Worm (Caenorhabditis elegans) whole organism, young adult: ENCODE results near the gene cyn-16.
A peak's percentile ranks its signal among the peaks of the same experiment; 100 is the strongest.

Experiments
- B0035.1 ChIP-seq: sonication (generic microtip); optimal IDR thresholded peaks from 2 replicates; lab custom pipeline; 2016; ENCODE audit warnings: missing genetic modification characterization, mild to moderate bottlenecking, missing compliant biosample characterization, missing genotype, missing genetic modification reagents
- F22D6.2 ChIP-seq: sonication (generic microtip); optimal IDR thresholded peaks from 2 replicates; lab custom pipeline; 2016; ENCODE audit warnings: mild to moderate bottlenecking, missing genetic modification characterization, missing compliant biosample characterization
- F23B12.7 ChIP-seq: sonication (generic microtip); optimal IDR thresholded peaks from 2 replicates; lab custom pipeline; 2017; ENCODE audit warnings: missing genetic modification characterization, mild to moderate bottlenecking, missing compliant biosample characterization, antibody characterized with exemption, moderate library complexity; ENCODE audit not compliant: insufficient read depth
- F37B4.10 ChIP-seq: fragments of 200-800 bp; sonication (Bioruptor generic); IDR thresholded peaks from 2 replicates; pipeline ENCODE4 v1.3.6; 2022; ENCODE audit warnings: missing genetic modification characterization, missing compliant biosample characterization
- F49E8.2 ChIP-seq: sonication (generic microtip); optimal IDR thresholded peaks from 3 replicates; lab custom pipeline; 2017; ENCODE audit warnings: missing genetic modification characterization, mild to moderate bottlenecking, missing compliant biosample characterization, antibody characterized with exemption, moderate library complexity; ENCODE audit not compliant: insufficient read depth
- F52B5.7 ChIP-seq: sonication (generic microtip); optimal IDR thresholded peaks from 2 replicates; lab custom pipeline; 2016; ENCODE audit warnings: mild to moderate bottlenecking, missing genetic modification characterization, missing compliant biosample characterization
- T26A5.8 ChIP-seq: sonication (generic microtip); optimal IDR thresholded peaks from 2 replicates; lab custom pipeline; 2016; ENCODE audit warnings: missing genetic modification characterization, missing compliant biosample characterization
- Y53F4B.3 ChIP-seq: fragments of 200-800 bp; sonication (Bioruptor generic); IDR thresholded peaks from 2 replicates; pipeline ENCODE4 v1.3.6; 2022; ENCODE audit warnings: missing genetic modification reagents, missing genetic modification characterization, missing compliant biosample characterization
- Y56A3A.18 ChIP-seq: fragments of 200-800 bp; sonication (Bioruptor generic); IDR thresholded peaks from 2 replicates; pipeline ENCODE4 v1.3.6; 2022; ENCODE audit warnings: missing genetic modification reagents, missing genetic modification characterization, missing compliant biosample characterization
- Y95B8A.8 ChIP-seq: fragments of 200-800 bp; sonication (Bioruptor generic); IDR thresholded peaks from 2 replicates; pipeline ENCODE4 v1.3.6; 2022; ENCODE audit warnings: missing genetic modification reagents, missing genetic modification characterization, missing compliant biosample characterization
- ZK185.1 ChIP-seq: sonication (generic microtip); optimal IDR thresholded peaks from 2 replicates; lab custom pipeline; 2016; ENCODE audit warnings: mild to moderate bottlenecking, missing genetic modification characterization, missing compliant biosample characterization; ENCODE audit not compliant: poor library complexity, severe bottlenecking
- akir-1 ChIP-seq: fragments of 200-800 bp; sonication (Bioruptor generic); optimal IDR thresholded peaks from 2 replicates; lab custom pipeline; 2018; ENCODE audit warnings: mild to moderate bottlenecking, missing genetic modification characterization, moderate library complexity, missing compliant biosample characterization
- athp-1 ChIP-seq: sonication (generic microtip); optimal IDR thresholded peaks from 2 replicates; lab custom pipeline; 2017; ENCODE audit warnings: mild to moderate bottlenecking, missing genetic modification characterization, missing compliant biosample characterization
- attf-6 ChIP-seq: fragments of 200-800 bp; sonication (Bioruptor generic); IDR thresholded peaks from 2 replicates; pipeline ENCODE4 v1.3.6; 2022; ENCODE audit warnings: missing genetic modification reagents, missing genetic modification characterization, missing compliant biosample characterization
- bed-2 ChIP-seq: fragments of 200-800 bp; sonication (Bioruptor generic); IDR thresholded peaks from 2 replicates; pipeline ENCODE4 v1.3.6; 2022; ENCODE audit warnings: missing genetic modification reagents, missing genetic modification characterization, missing compliant biosample characterization
- ccch-3 ChIP-seq: fragments of 200-800 bp; sonication (Bioruptor generic); optimal IDR thresholded peaks from 2 replicates; lab custom pipeline; 2018; ENCODE audit warnings: mild to moderate bottlenecking, missing genetic modification characterization, missing compliant biosample characterization
- cebp-1 ChIP-seq, 2 experiments: fragments of 200-800 bp in 1 of 2; sonication (Bioruptor generic) in 1 of 2; sonication (generic microtip) in 1 of 2; IDR thresholded peaks in 1 of 2; optimal IDR thresholded peaks in 1 of 2; 2 replicates each; pipeline versions ENCODE4 v1.3.6 to Lab custom; 2017 to 2022; ENCODE audit warnings: missing compliant biosample characterization in 2 of 2, missing genetic modification characterization in 2 of 2, mild to moderate bottlenecking in 1 of 2, missing genetic modification reagents in 1 of 2, moderate library complexity in 1 of 2
- cebp-2 ChIP-seq: fragments of 200-800 bp; sonication (Bioruptor generic); IDR thresholded peaks from 2 replicates; pipeline ENCODE4 v1.3.6; 2022; ENCODE audit warnings: missing genetic modification characterization, missing compliant biosample characterization
- ceh-40 ChIP-seq: fragments of 200-800 bp; sonication (Bioruptor generic); IDR thresholded peaks from 2 replicates; pipeline ENCODE4 v1.3.6; 2022; ENCODE audit warnings: missing genetic modification characterization, missing compliant biosample characterization
- ceh-58 ChIP-seq: fragments of 200-800 bp; sonication (Bioruptor generic); IDR thresholded peaks from 2 replicates; pipeline ENCODE4 v1.3.6; 2022; ENCODE audit warnings: missing genetic modification characterization, missing compliant biosample characterization
- egrh-3 ChIP-seq: fragments of 200-800 bp; sonication (Bioruptor generic); IDR thresholded peaks from 2 replicates; pipeline ENCODE4 v1.3.6; 2022; ENCODE audit warnings: missing genetic modification reagents, missing genetic modification characterization, missing compliant biosample characterization
- ekl-4 ChIP-seq: fragments of 200-800 bp; sonication (Bioruptor generic); IDR thresholded peaks from 2 replicates; pipeline ENCODE4 v1.3.6; 2022; ENCODE audit warnings: missing genetic modification reagents, missing genetic modification characterization, missing compliant biosample characterization
- ets-4 ChIP-seq: fragments of 200-800 bp; sonication (Bioruptor generic); optimal IDR thresholded peaks from 2 replicates; lab custom pipeline; 2018; ENCODE audit warnings: mild to moderate bottlenecking, missing genetic modification characterization, missing compliant biosample characterization
- gei-17 ChIP-seq: fragments of 200-800 bp; sonication (Bioruptor generic); optimal IDR thresholded peaks from 2 replicates; lab custom pipeline; 2018; ENCODE audit warnings: mild to moderate bottlenecking, missing genetic modification characterization, missing compliant biosample characterization
- hmg-1.2 ChIP-seq: fragments of 200-800 bp; sonication (Bioruptor generic); IDR thresholded peaks from 2 replicates; pipeline ENCODE4 v1.3.6; 2022; ENCODE audit warnings: missing genetic modification reagents, missing genetic modification characterization, missing compliant biosample characterization
- hmg-20 ChIP-seq: fragments of 200-800 bp; sonication (Bioruptor generic); IDR thresholded peaks from 2 replicates; pipeline ENCODE4 v1.3.6; 2022; ENCODE audit warnings: missing genetic modification reagents, missing genetic modification characterization, missing compliant biosample characterization
- lag-1 ChIP-seq: fragments of 200-800 bp; sonication (Bioruptor generic); IDR thresholded peaks from 2 replicates; pipeline ENCODE4 v1.3.6; 2022; ENCODE audit warnings: missing genetic modification reagents, missing genetic modification characterization, missing compliant biosample characterization
- let-526 ChIP-seq: fragments of 200-800 bp; sonication (Bioruptor generic); IDR thresholded peaks from 2 replicates; pipeline ENCODE4 v1.3.6; 2022; ENCODE audit warnings: missing genetic modification reagents, missing genetic modification characterization, missing compliant biosample characterization
- lin-26 ChIP-seq: fragments of 200-800 bp; sonication (Bioruptor generic); IDR thresholded peaks from 2 replicates; pipeline ENCODE4 v1.3.6; 2022; ENCODE audit warnings: missing genetic modification reagents, missing genetic modification characterization, missing compliant biosample characterization
- lin-35 ChIP-seq, 3 experiments: fragments of 150-350 bp in 2 of 3; sonication (generic microtip) in 1 of 3; optimal IDR thresholded peaks; 2 replicates each; lab custom pipeline; 2014 to 2018; ENCODE audit warnings: missing biosample characterization in 3 of 3, missing genetic modification characterization in 3 of 3, missing genetic modification reagents in 3 of 3
- lin-40 ChIP-seq: sonication (generic microtip); optimal IDR thresholded peaks from 2 replicates; lab custom pipeline; 2016; ENCODE audit warnings: missing genetic modification characterization, mild to moderate bottlenecking, missing compliant biosample characterization, missing genotype, missing genetic modification reagents
- lir-1 ChIP-seq: fragments of 200-800 bp; sonication (Bioruptor generic); conservative IDR thresholded peaks from 2 replicates; pipeline ENCODE4 v1.3.6; 2022; ENCODE audit warnings: missing genetic modification reagents, missing genetic modification characterization, missing compliant biosample characterization
- lsy-27 ChIP-seq: sonication (generic microtip); optimal IDR thresholded peaks from 2 replicates; lab custom pipeline; 2017; ENCODE audit warnings: missing genetic modification characterization, mild to moderate bottlenecking, missing compliant biosample characterization, antibody characterized with exemption, missing genotype, borderline replicate concordance; ENCODE audit not compliant: insufficient read depth
- mcd-1 ChIP-seq: fragments of 200-800 bp; sonication (Bioruptor generic); IDR thresholded peaks from 2 replicates; pipeline ENCODE4 v1.3.6; 2022; ENCODE audit warnings: missing genetic modification reagents, missing genetic modification characterization, missing compliant biosample characterization
- mes-4 ChIP-seq: sonication (generic microtip); optimal IDR thresholded peaks from 2 replicates; lab custom pipeline; 2016; ENCODE audit warnings: missing genotype, missing genetic modification characterization, missing compliant biosample characterization
- nfya-2 ChIP-seq: fragments of 200-800 bp; sonication (Bioruptor generic); IDR thresholded peaks from 2 replicates; pipeline ENCODE4 v1.3.6; 2022; ENCODE audit warnings: missing genetic modification reagents, missing genetic modification characterization, missing compliant biosample characterization
- nhr-179 ChIP-seq: sonication (generic microtip); optimal IDR thresholded peaks from 2 replicates; lab custom pipeline; 2016; ENCODE audit warnings: mild to moderate bottlenecking, missing genetic modification characterization, missing compliant biosample characterization
- pha-4 ChIP-seq: fragments of 150-350 bp; sonication (generic microtip); optimal IDR thresholded peaks from 2 replicates; lab custom pipeline; 2014; ENCODE audit warnings: missing biosample characterization, missing genetic modification reagents, missing genetic modification characterization
- rcor-1 ChIP-seq: fragments of 200-800 bp; sonication (Bioruptor generic); IDR thresholded peaks from 2 replicates; pipeline ENCODE4 v1.3.6; 2022; ENCODE audit warnings: missing genetic modification reagents, missing genetic modification characterization, missing compliant biosample characterization
- rec-8 ChIP-seq, 2 experiments: sonication (generic microtip); optimal IDR thresholded peaks; 2 replicates each; lab custom pipeline; 2016; ENCODE audit warnings: mild to moderate bottlenecking in 2 of 2, missing genetic modification characterization in 2 of 2, missing genetic modification reagents in 2 of 2, missing genotype in 2 of 2, missing biosample characterization in 1 of 2, missing compliant biosample characterization in 1 of 2, moderate library complexity in 1 of 2
- repo-1 ChIP-seq: sonication (generic microtip); optimal IDR thresholded peaks from 2 replicates; lab custom pipeline; 2017; ENCODE audit warnings: mild to moderate bottlenecking, missing genetic modification characterization, missing compliant biosample characterization
- snpc-1.3 ChIP-seq: sonication (generic microtip); optimal IDR thresholded peaks from 2 replicates; lab custom pipeline; 2017; ENCODE audit warnings: missing genetic modification characterization, mild to moderate bottlenecking, missing compliant biosample characterization, antibody characterized with exemption, moderate library complexity, missing genotype, missing genetic modification reagents; ENCODE audit not compliant: insufficient read depth
- snpc-3.4 ChIP-seq: sonication (generic microtip); optimal IDR thresholded peaks from 2 replicates; lab custom pipeline; 2017; ENCODE audit warnings: missing genetic modification characterization, mild to moderate bottlenecking, missing compliant biosample characterization, antibody characterized with exemption, moderate library complexity, missing genotype, missing genetic modification reagents
- sptf-2 ChIP-seq: fragments of 200-800 bp; sonication (Bioruptor generic); optimal IDR thresholded peaks from 2 replicates; lab custom pipeline; 2018; ENCODE audit warnings: mild to moderate bottlenecking, missing genetic modification characterization, missing compliant biosample characterization
- tlf-1 ChIP-seq: fragments of 200-800 bp; sonication (Bioruptor generic); optimal IDR thresholded peaks from 2 replicates; lab custom pipeline; 2018; ENCODE audit warnings: mild to moderate bottlenecking, missing genetic modification characterization, missing compliant biosample characterization
- ztf-18 ChIP-seq: sonication (generic microtip); optimal IDR thresholded peaks from 2 replicates; lab custom pipeline; 2016; ENCODE audit warnings: missing genotype, mild to moderate bottlenecking, missing genetic modification characterization, missing compliant biosample characterization
- ztf-25 ChIP-seq: fragments of 200-800 bp; sonication (Bioruptor generic); IDR thresholded peaks from 2 replicates; pipeline ENCODE4 v1.3.6; 2022; ENCODE audit warnings: missing genetic modification reagents, missing genetic modification characterization, missing compliant biosample characterization

cyn-16 gene

ce11 chrII:12006575-12007098 is 29.9 kb downstream of the cyn-16 start, which contains the start of gene mcm-2 (continued):
- no peak for TF ChIP-seq nfya-2 (GFP tag; lab: Robert Waterston, UW)
- TF ChIP-seq lin-35 (GFP tag; optimal IDR thresholded peaks at IDR 0.05; lab: Kevin White, UChicago) = peak; percentile 57 to 86 (median 74)
- TF ChIP-seq F22D6.2 (tag; lab: Kevin White, UChicago) = no peak
- TF ChIP-seq rcor-1 (GFP tag; lab: Robert Waterston, UW) = peak; percentile 86
- peak; percentile 73 for TF ChIP-seq hmg-1.2
- TF ChIP-seq lin-26 (GFP tag; lab: Robert Waterston, UW) = no peak
- no peak for TF ChIP-seq F52B5.7 (tag; lab: Kevin White, UChicago)
- no peak for TF ChIP-seq lsy-27
- TF ChIP-seq Y95B8A.8 (GFP tag; lab: Robert Waterston, UW) = peak; percentile 96
- no peak for TF ChIP-seq F37B4.10
- peak; percentile 90 for TF ChIP-seq tlf-1 (GFP tag; lab: Kevin White, UChicago)
- TF ChIP-seq F23B12.7 = peak; percentile 69
- TF ChIP-seq ets-4 = no peak
- TF ChIP-seq gei-17 (GFP tag; lab: Kevin White, UChicago) = no peak
- no peak for TF ChIP-seq rec-8 (tag; optimal IDR thresholded peaks at IDR 0.05; lab: Kevin White, UChicago)
- TF ChIP-seq egrh-3 (GFP tag; lab: Robert Waterston, UW) = no peak
- TF ChIP-seq cebp-2 (GFP tag; lab: Robert Waterston, UW) = no peak
- TF ChIP-seq cebp-1 (GFP tag; IDR thresholded peaks at IDR 0.05; lab: Robert Waterston, UW) = no peak
- no peak for TF ChIP-seq cebp-1 (tag; optimal IDR thresholded peaks at IDR 0.05; lab: Kevin White, UChicago)
- TF ChIP-seq B0035.1 (tag; lab: Kevin White, UChicago) = no peak
- TF ChIP-seq athp-1 (tag; lab: Kevin White, UChicago) = peak; percentile 86
- TF ChIP-seq sptf-2 (GFP tag; lab: Kevin White, UChicago) = no peak
- no peak; the same call in 1 of the 2 replicates for TF ChIP-seq ekl-4 (GFP tag; lab: Robert Waterston, UW)
- no peak for TF ChIP-seq ZK185.1 (tag; lab: Kevin White, UChicago)
- no peak for TF ChIP-seq bed-2 (GFP tag; lab: Robert Waterston, UW)
- TF ChIP-seq repo-1 (tag; lab: Kevin White, UChicago) = no peak
- TF ChIP-seq snpc-3.4 (tag; lab: Kevin White, UChicago) = peak; percentile 95
- peak; percentile 10 for TF ChIP-seq ztf-18 (tag; lab: Kevin White, UChicago)
- no peak for TF ChIP-seq akir-1
- TF ChIP-seq Y56A3A.18 (GFP tag; lab: Robert Waterston, UW) = no peak
- TF ChIP-seq ceh-58 = no peak
- peak; percentile 87 for TF ChIP-seq lir-1 (GFP tag; lab: Robert Waterston, UW)
- no peak for TF ChIP-seq nhr-179 (tag; lab: Kevin White, UChicago)
- TF ChIP-seq T26A5.8 (tag; lab: Kevin White, UChicago) = no peak
- TF ChIP-seq let-526 (GFP tag; lab: Robert Waterston, UW) = no peak
- peak; percentile 98 for TF ChIP-seq mcd-1 (GFP tag; lab: Robert Waterston, UW)
- no peak for TF ChIP-seq hmg-20
- peak; percentile 95 for TF ChIP-seq F49E8.2 (tag; lab: Kevin White, UChicago)
- TF ChIP-seq pha-4 (tag; lab: Kevin White, UChicago) = no peak
- TF ChIP-seq Y53F4B.3 (GFP tag; lab: Robert Waterston, UW) = no peak
- TF ChIP-seq ztf-25 (GFP tag; lab: Robert Waterston, UW) = no peak
- TF ChIP-seq lag-1 = no peak
- no peak for TF ChIP-seq lin-40 (tag; lab: Kevin White, UChicago)
- peak; percentile 90 for TF ChIP-seq snpc-1.3 (tag; lab: Kevin White, UChicago)
- TF ChIP-seq attf-6 = peak; percentile 84
- no peak for TF ChIP-seq mes-4 (tag; lab: Kevin White, UChicago)
- TF ChIP-seq ccch-3 (GFP tag; lab: Kevin White, UChicago) = no peak
- no peak for TF ChIP-seq ceh-40 (GFP tag; lab: Robert Waterston, UW)
